Comparison of ENCODE assay signal across 6 fruit fly cellular contexts in genomic region chr3R:31986775-31987349, dm6.
A peak's percentile ranks its signal among the peaks of the same experiment; 100 is the strongest.
TF ChIP-seq lines count a peak whose summit lies in the region.

No protein-coding gene starts in this region.

- TF ChIP-seq CTCF in whole organism, embryonic (GFP tag; optimal IDR thresholded peaks at IDR 0.05; lab: Kevin White, UChicago), result no peak

TF ChIP-seq in whole organism, 6 proteins besides CTCF, POLR2A, EP300 and RAD21:
- TF ChIP-seq CG8478 (optimal IDR thresholded peaks at IDR 0.05; lab: Kevin White, UChicago) (no peak), Dll (optimal IDR thresholded peaks at IDR 0.05; lab: Kevin White, UChicago) (no peak), EcR (GFP tag; optimal IDR thresholded peaks at IDR 0.05; lab: Kevin White, UChicago) (peak; percentile 23 to 37), pan (optimal IDR thresholded peaks at IDR 0.05; lab: Kevin White, UChicago) (no peak), usp (GFP tag; optimal IDR thresholded peaks at IDR 0.05; lab: Kevin White, UChicago) (no peak)

TF ChIP-seq in whole organism, adult, 20 proteins besides CTCF, POLR2A, EP300 and RAD21:
- TF ChIP-seq cic (GFP tag; optimal IDR thresholded peaks at IDR 0.05; lab: Kevin White, UChicago), result no peak
- peak; percentile 21 for TF ChIP-seq Mnt (GFP tag; optimal IDR thresholded peaks at IDR 0.05; lab: Kevin White, UChicago)
- peak; percentile 48 for TF ChIP-seq tj (GFP tag; optimal IDR thresholded peaks at IDR 0.05; lab: Kevin White, UChicago)
- peak; percentile 72 for TF ChIP-seq bab1 (GFP tag; optimal IDR thresholded peaks at IDR 0.05; lab: Kevin White, UChicago)
TF ChIP-seq in whole organism, adult: peak in this region for 3.

TF ChIP-seq in whole organism, embryonic, 481 proteins besides CTCF, POLR2A, EP300 and RAD21 (continues in another document):
- TF ChIP-seq dpn (GFP tag; optimal IDR thresholded peaks at IDR 0.05; lab: Kevin White, UChicago) (no peak), CG9932 (GFP tag; IDR thresholded peaks at IDR 0.05; lab: Robert Waterston, UW) (no peak), Stat92E (GFP tag; optimal IDR thresholded peaks at IDR 0.05; lab: Kevin White, UChicago) (no peak), CG7987 (GFP tag; optimal IDR thresholded peaks at IDR 0.05; lab: Kevin White, UChicago) (no peak), CG34376 (GFP tag; optimal IDR thresholded peaks at IDR 0.05; lab: Kevin White, UChicago) (no peak), CG12769 (tag; optimal IDR thresholded peaks at IDR 0.05; lab: Kevin White, UChicago) (peak; percentile 68), CG12744 (GFP tag; optimal IDR thresholded peaks at IDR 0.05; lab: Kevin White, UChicago) (no peak), CG9215 (GFP tag; IDR thresholded peaks at IDR 0.05; lab: Robert Waterston, UW) (no peak), CG1529 (GFP tag; optimal IDR thresholded peaks at IDR 0.05; lab: Kevin White, UChicago) (no peak), lbe (GFP tag; optimal IDR thresholded peaks at IDR 0.05; lab: Kevin White, UChicago) (no peak), CG32767 (GFP tag; IDR thresholded peaks at IDR 0.05; lab: Robert Waterston, UW) (no peak), CG3838 (GFP tag; optimal IDR thresholded peaks at IDR 0.05; lab: Kevin White, UChicago) (no peak), Deaf1 (tag; optimal IDR thresholded peaks at IDR 0.05; lab: Kevin White, UChicago) (peak; percentile 83), B-H2 (GFP tag; optimal IDR thresholded peaks at IDR 0.05; lab: Kevin White, UChicago) (peak; percentile 22), eve (GFP tag; optimal IDR thresholded peaks at IDR 0.05; lab: Kevin White, UChicago) (peak in 1 of 2 experiments; percentile 15), Med (GFP tag; lab: Kevin White, UChicago) (peak; percentile 72), CG17612 (GFP tag; IDR thresholded peaks at IDR 0.05; lab: Robert Waterston, UW) (no peak), wor (GFP tag; IDR thresholded peaks at IDR 0.05; lab: Robert Waterston, UW) (no peak), Taf1 (GFP tag; IDR thresholded peaks at IDR 0.05; lab: Robert Waterston, UW) (no peak), pnt (GFP tag; optimal IDR thresholded peaks at IDR 0.05; lab: Kevin White, UChicago) (no peak), gt (GFP tag; IDR thresholded peaks at IDR 0.05; lab: Robert Waterston, UW) (no peak), D19A (tag; optimal IDR thresholded peaks at IDR 0.05; lab: Kevin White, UChicago) (no peak)

TF ChIP-seq in whole organism, prepupa, 60 proteins besides CTCF, POLR2A, EP300 and RAD21:
- no peak for TF ChIP-seq CG9139 (GFP tag; optimal IDR thresholded peaks at IDR 0.05; lab: Kevin White, UChicago)
- no peak for TF ChIP-seq pdm3 (GFP tag; optimal IDR thresholded peaks at IDR 0.05; lab: Kevin White, UChicago)
- no peak for TF ChIP-seq OdsH (GFP tag; optimal IDR thresholded peaks at IDR 0.05; lab: Kevin White, UChicago)
- TF ChIP-seq dsx (GFP tag; optimal IDR thresholded peaks at IDR 0.05; lab: Kevin White, UChicago; ENCODE audit: poor library complexity, severe bottlenecking), result peak; percentile 73
- 0 out of 3 replicates have a peak, but pooled peaks have one; percentile 6 for TF ChIP-seq CG6163 (GFP tag; IDR thresholded peaks at IDR 0.05; lab: Robert Waterston, UW)
- no peak for TF ChIP-seq Smox (GFP tag; optimal IDR thresholded peaks at IDR 0.05; lab: Kevin White, UChicago)
- peak; percentile 9 for TF ChIP-seq vri (GFP tag; optimal IDR thresholded peaks at IDR 0.05; lab: Kevin White, UChicago)
- no peak for TF ChIP-seq CG3032 (tag; optimal IDR thresholded peaks at IDR 0.05; lab: Kevin White, UChicago)
- no peak for TF ChIP-seq CG8632 (GFP tag; optimal IDR thresholded peaks at IDR 0.05; lab: Kevin White, UChicago)
TF ChIP-seq in whole organism, prepupa: peak in this region for 3.

TF ChIP-seq in whole organism, pupa, 21 proteins besides CTCF, POLR2A, EP300 and RAD21:
- TF ChIP-seq EcR (GFP tag; optimal IDR thresholded peaks at IDR 0.05; lab: Kevin White, UChicago), result peak; percentile 57
- TF ChIP-seq CG10348 (GFP tag; IDR thresholded peaks at IDR 0.05; lab: Robert Waterston, UW), result no peak
- no peak for TF ChIP-seq CG8159 (tag; optimal IDR thresholded peaks at IDR 0.05; lab: Kevin White, UChicago)
- TF ChIP-seq CG4496 (GFP tag; IDR thresholded peaks at IDR 0.05; lab: Robert Waterston, UW), result no peak

TF ChIP-seq in whole organism, wandering third instar larva, 38 proteins besides CTCF, POLR2A, EP300 and RAD21:
- TF ChIP-seq Sp1 (GFP tag; optimal IDR thresholded peaks at IDR 0.05; lab: Kevin White, UChicago) (no peak), pan (optimal IDR thresholded peaks at IDR 0.05; lab: Kevin White, UChicago) (no peak), Mio (GFP tag; optimal IDR thresholded peaks at IDR 0.05; lab: Kevin White, UChicago) (no peak), rgr (GFP tag; optimal IDR thresholded peaks at IDR 0.05; lab: Kevin White, UChicago) (peak; percentile 17), tai (GFP tag; optimal IDR thresholded peaks at IDR 0.05; lab: Kevin White, UChicago) (peak; percentile 7), br (GFP tag; optimal IDR thresholded peaks at IDR 0.05; lab: Kevin White, UChicago) (peak; percentile 42), psq (GFP tag; optimal IDR thresholded peaks at IDR 0.05; lab: Kevin White, UChicago) (peak; percentile 68), Rel (GFP tag; optimal IDR thresholded peaks at IDR 0.05; lab: Kevin White, UChicago) (no peak), Rel (tag; optimal IDR thresholded peaks at IDR 0.05; lab: Kevin White, UChicago) (peak; percentile 86)
